Worm (Caenorhabditis elegans): ENCODE data around the gene aqp-1.

- TF ChIP-seq ama-1 (optimal IDR thresholded peaks at IDR 0.05) (no peak), ztf-4 (tag; optimal IDR thresholded peaks at IDR 0.05) (no peak), ceh-82 (tag; optimal IDR thresholded peaks at IDR 0.05) (no peak), lin-11 (tag; optimal IDR thresholded peaks at IDR 0.05) (no peak), ztf-11 (tag; optimal IDR thresholded peaks at IDR 0.05) (no peak), aly-2 (tag; optimal IDR thresholded peaks at IDR 0.05) (no peak), F13H6.1 (tag; optimal IDR thresholded peaks at IDR 0.05) (no peak), nhr-11 (tag; optimal IDR thresholded peaks at IDR 0.05) (no peak)
Measured at ce11 chrII:7245576-7245975, 7.4 kb upstream of the aqp-1 start, which contains the start of gene skpo-3.
